Worm (Caenorhabditis elegans) whole organism, young adult: Measurements from ENCODE around the gene srh-180.
A peak's percentile ranks its signal among the peaks of the same experiment; 100 is the strongest.

ENCODE experiments used
- B0019.2 ChIP-seq: fragments of 200-800 bp; sonication (Bioruptor generic); conservative IDR thresholded peaks from 2 replicates; pipeline ENCODE4 v1.3.6; 2022; ENCODE audit warnings: missing genetic modification reagents, missing genetic modification characterization, missing compliant biosample characterization
- B0336.3 ChIP-seq: fragments of 200-800 bp; sonication (Bioruptor generic); IDR thresholded peaks from 2 replicates; pipeline ENCODE4 v1.3.6; 2022; ENCODE audit warnings: missing genetic modification characterization, missing compliant biosample characterization
- F55B11.4 ChIP-seq: sonication (generic microtip); optimal IDR thresholded peaks from 2 replicates; lab custom pipeline; 2016; ENCODE audit warnings: missing compliant biosample characterization, missing genetic modification characterization, borderline replicate concordance; ENCODE audit not compliant: insufficient read depth
- F57A8.1 ChIP-seq: fragments of 200-800 bp; sonication (Bioruptor generic); optimal IDR thresholded peaks from 2 replicates; lab custom pipeline; 2018; ENCODE audit warnings: mild to moderate bottlenecking, missing genetic modification characterization, moderate library complexity, missing compliant biosample characterization
- Y53F4B.3 ChIP-seq: fragments of 200-800 bp; sonication (Bioruptor generic); IDR thresholded peaks from 2 replicates; pipeline ENCODE4 v1.3.6; 2022; ENCODE audit warnings: missing genetic modification reagents, missing genetic modification characterization, missing compliant biosample characterization
- Y56A3A.18 ChIP-seq: fragments of 200-800 bp; sonication (Bioruptor generic); IDR thresholded peaks from 2 replicates; pipeline ENCODE4 v1.3.6; 2022; ENCODE audit warnings: missing genetic modification reagents, missing genetic modification characterization, missing compliant biosample characterization
- Y95B8A.8 ChIP-seq: fragments of 200-800 bp; sonication (Bioruptor generic); IDR thresholded peaks from 2 replicates; pipeline ENCODE4 v1.3.6; 2022; ENCODE audit warnings: missing genetic modification reagents, missing genetic modification characterization, missing compliant biosample characterization
- akir-1 ChIP-seq: fragments of 200-800 bp; sonication (Bioruptor generic); optimal IDR thresholded peaks from 2 replicates; lab custom pipeline; 2018; ENCODE audit warnings: mild to moderate bottlenecking, missing genetic modification characterization, moderate library complexity, missing compliant biosample characterization
- attf-6 ChIP-seq: fragments of 200-800 bp; sonication (Bioruptor generic); IDR thresholded peaks from 2 replicates; pipeline ENCODE4 v1.3.6; 2022; ENCODE audit warnings: missing genetic modification reagents, missing genetic modification characterization, missing compliant biosample characterization
- hmg-20 ChIP-seq: fragments of 200-800 bp; sonication (Bioruptor generic); IDR thresholded peaks from 2 replicates; pipeline ENCODE4 v1.3.6; 2022; ENCODE audit warnings: missing genetic modification reagents, missing genetic modification characterization, missing compliant biosample characterization
- nfyb-1 ChIP-seq: fragments of 200-800 bp; sonication (Bioruptor generic); IDR thresholded peaks from 2 replicates; pipeline ENCODE4 v1.3.6; 2022; ENCODE audit warnings: missing genetic modification reagents, missing genetic modification characterization, missing compliant biosample characterization
- nhr-120 ChIP-seq: fragments of 200-800 bp; sonication (Bioruptor generic); IDR thresholded peaks from 2 replicates; pipeline ENCODE4 v1.3.6; 2022; ENCODE audit warnings: missing genetic modification characterization, missing compliant biosample characterization
- snpc-4 ChIP-seq, 5 experiments: fragments of 150-350 bp in 1 of 5; sonication (generic microtip) in 4 of 5; optimal IDR thresholded peaks; 2 replicates each; lab custom pipeline; 2014 to 2018; ENCODE audit warnings: missing genetic modification characterization in 5 of 5, missing biosample characterization in 3 of 5, antibody characterized with exemption in 2 of 5, mild to moderate bottlenecking in 2 of 5, missing compliant biosample characterization in 2 of 5, missing genotype in 2 of 5, moderate library complexity in 2 of 5, missing genetic modification reagents in 1 of 5
- tlf-1 ChIP-seq: fragments of 200-800 bp; sonication (Bioruptor generic); optimal IDR thresholded peaks from 2 replicates; lab custom pipeline; 2018; ENCODE audit warnings: mild to moderate bottlenecking, missing genetic modification characterization, missing compliant biosample characterization

Gene srh-180

DNA sequence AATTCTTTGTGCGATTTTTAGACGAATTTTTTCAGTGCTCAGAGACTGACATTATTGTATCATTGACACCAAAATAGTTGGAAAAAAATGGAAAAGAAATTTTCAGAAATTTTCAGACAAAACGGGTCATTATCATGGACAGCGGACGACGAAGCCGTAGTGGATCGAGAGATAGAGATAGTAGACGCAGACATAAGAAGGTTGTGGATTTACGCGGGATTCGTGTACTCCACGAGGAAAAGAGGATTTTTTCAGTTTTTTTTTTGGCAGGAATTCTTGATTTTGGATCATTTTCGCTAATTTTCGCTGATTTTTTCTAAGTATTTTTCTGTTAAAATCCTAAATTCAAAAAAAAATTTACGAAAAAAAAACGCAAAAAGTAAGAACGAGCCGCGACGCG lies 50.2 kb downstream of the srh-180 start, which contains the start of gene W08G11.3:
Gene W08G11.3, plus strand, starts transcription at position 107 of the 400 bp plus-strand sequence.
- TF ChIP-seq Y95B8A.8, result 0 out of 2 replicates have a peak, but pooled peaks have one; percentile 25
- no peak for TF ChIP-seq tlf-1 (GFP tag; lab: Kevin White, UChicago)
- TF ChIP-seq snpc-4 (GFP tag; optimal IDR thresholded peaks at IDR 0.05; lab: Kevin White, UChicago), result no peak
- no peak for TF ChIP-seq snpc-4 (tag; optimal IDR thresholded peaks at IDR 0.05; lab: Kevin White, UChicago)
- TF ChIP-seq Y56A3A.18 (GFP tag; lab: Robert Waterston, UW), result 0 out of 2 replicates have a peak, but pooled peaks have one; percentile 42
- peak; percentile 21; the same call in 1 of the 2 replicates for TF ChIP-seq B0336.3 (GFP tag; lab: Robert Waterston, UW)
- TF ChIP-seq B0019.2 (GFP tag; lab: Robert Waterston, UW), result 0 out of 2 replicates have a peak, but pooled peaks have one; percentile 34
- 0 out of 2 replicates have a peak, but pooled peaks have one; percentile 14 for TF ChIP-seq nfyb-1

DNA sequence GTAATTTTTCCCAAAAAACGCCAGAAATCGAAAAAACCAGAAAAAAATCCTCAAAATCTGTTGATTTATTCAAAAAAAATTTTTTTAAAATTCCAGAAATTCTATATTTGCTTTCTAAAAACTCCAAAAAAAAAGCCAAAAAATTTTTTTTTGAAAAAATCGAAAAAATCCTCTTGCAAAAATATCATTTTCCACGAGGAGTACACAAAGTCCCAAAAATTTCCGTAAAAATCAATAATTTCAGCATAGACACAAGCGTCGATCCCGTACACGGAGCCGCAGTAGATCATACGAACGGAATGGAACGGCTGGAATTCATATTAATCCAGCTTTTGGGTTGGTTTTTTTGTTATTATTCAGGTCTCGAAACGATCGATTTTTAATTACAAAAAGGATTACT lies 50.8 kb downstream of the srh-180 start:
- TF ChIP-seq hmg-20 (GFP tag; lab: Robert Waterston, UW) (no peak), nhr-120 (GFP tag; lab: Robert Waterston, UW) (no peak), nfyb-1 (no peak), F55B11.4 (tag; lab: Kevin White, UChicago) (no peak), F57A8.1 (GFP tag; lab: Kevin White, UChicago) (no peak), akir-1 (GFP tag; lab: Kevin White, UChicago) (no peak), Y53F4B.3 (GFP tag; lab: Robert Waterston, UW) (no peak), attf-6 (GFP tag; lab: Robert Waterston, UW) (no peak)
